Worm (Caenorhabditis elegans) whole organism, L3 larva: ENCODE measurements around the gene spp-9.
A peak's percentile ranks its signal among the peaks of the same experiment; 100 is the strongest.
"Not testable (repeated sequence)": the region's sequence is repeated elsewhere in the genome, so short reads cannot be mapped to it uniquely, and the experiment has no call there.

Source experiments
- R02D3.7 ChIP-seq: fragments of 150-350 bp; optimal IDR thresholded peaks from 2 replicates; lab custom pipeline; 2014; ENCODE audit warnings: missing biosample characterization, missing genetic modification characterization
- ZK546.5 ChIP-seq: sonication (generic microtip); optimal IDR thresholded peaks from 2 replicates; lab custom pipeline; 2017; ENCODE audit warnings: missing biosample characterization, missing genetic modification characterization
- ama-1 ChIP-seq: fragments of 150-350 bp; optimal IDR thresholded peaks from 2 replicates; lab custom pipeline; 2018
- ceh-16 ChIP-seq: sonication (generic microtip); optimal IDR thresholded peaks from 2 replicates; lab custom pipeline; 2017; ENCODE audit warnings: missing biosample characterization, missing genetic modification characterization
- ceh-82 ChIP-seq: fragments of 150-350 bp; optimal IDR thresholded peaks from 2 replicates; lab custom pipeline; 2014; ENCODE audit warnings: missing biosample characterization, missing genetic modification characterization
- ceh-9 ChIP-seq: sonication (generic microtip); optimal IDR thresholded peaks from 2 replicates; lab custom pipeline; 2018; ENCODE audit warnings: missing biosample characterization, missing genetic modification characterization
- daf-12 ChIP-seq: fragments of 150-350 bp; optimal IDR thresholded peaks from 2 replicates; lab custom pipeline; 2014; ENCODE audit warnings: missing biosample characterization, missing genetic modification reagents, missing genetic modification characterization
- egl-27 ChIP-seq: sonication (generic microtip); optimal IDR thresholded peaks from 4 replicates; lab custom pipeline; 2017; ENCODE audit warnings: missing biosample characterization, missing genetic modification reagents, missing genetic modification characterization
- egl-5 ChIP-seq: fragments of 150-350 bp; optimal IDR thresholded peaks from 2 replicates; lab custom pipeline; 2017; ENCODE audit warnings: missing biosample characterization, missing genetic modification reagents, missing genetic modification characterization, inconsistent platforms
- elt-1 ChIP-seq: fragments of 150-350 bp; optimal IDR thresholded peaks from 2 replicates; lab custom pipeline; 2014; ENCODE audit warnings: missing biosample characterization, missing genetic modification characterization
- elt-2 ChIP-seq: sonication (generic microtip); optimal IDR thresholded peaks from 2 replicates; lab custom pipeline; 2016; ENCODE audit warnings: missing genetic modification reagents, mild to moderate bottlenecking, missing genetic modification characterization, missing compliant biosample characterization
- elt-3 ChIP-seq, 3 experiments: fragments of 150-350 bp in 1 of 3; sonication (generic microtip) in 2 of 3; optimal IDR thresholded peaks; 2 replicates in 2 of 3; 4 replicates in 1 of 3; lab custom pipeline; 2014 to 2017; ENCODE audit warnings: missing biosample characterization in 3 of 3, missing genetic modification characterization in 3 of 3
- eor-1 ChIP-seq, 2 experiments: fragments of 150-350 bp; optimal IDR thresholded peaks; 2 replicates each; lab custom pipeline; 2014 to 2018; ENCODE audit warnings: missing biosample characterization in 2 of 2, missing genetic modification characterization in 2 of 2
- fkh-10 ChIP-seq: sonication (generic microtip); optimal IDR thresholded peaks from 2 replicates; lab custom pipeline; 2017; ENCODE audit warnings: missing biosample characterization, missing genetic modification reagents, missing genetic modification characterization
- fos-1 ChIP-seq: fragments of 150-350 bp; optimal IDR thresholded peaks from 2 replicates; lab custom pipeline; 2014; ENCODE audit warnings: missing biosample characterization, missing genetic modification characterization
- hmg-11 ChIP-seq: sonication (generic microtip); optimal IDR thresholded peaks from 2 replicates; lab custom pipeline; 2016; ENCODE audit warnings: missing genetic modification characterization, missing compliant biosample characterization
- jun-1 ChIP-seq: fragments of 150-350 bp; optimal IDR thresholded peaks from 2 replicates; lab custom pipeline; 2014; ENCODE audit warnings: missing biosample characterization, missing genetic modification reagents, missing genetic modification characterization
- lin-15B ChIP-seq: fragments of 150-350 bp; optimal IDR thresholded peaks from 2 replicates; lab custom pipeline; 2014; ENCODE audit warnings: missing biosample characterization, missing genetic modification characterization
- lin-39 ChIP-seq: fragments of 150-350 bp; optimal IDR thresholded peaks from 2 replicates; lab custom pipeline; 2018; ENCODE audit warnings: missing biosample characterization, missing genetic modification reagents, missing genetic modification characterization
- lsy-12 ChIP-seq: sonication (generic microtip); optimal IDR thresholded peaks from 2 replicates; lab custom pipeline; 2016; ENCODE audit warnings: mild to moderate bottlenecking, missing genetic modification characterization, missing compliant biosample characterization
- mdl-1 ChIP-seq: fragments of 150-350 bp; optimal IDR thresholded peaks from 2 replicates; lab custom pipeline; 2014; ENCODE audit warnings: missing biosample characterization, missing genetic modification characterization
- mml-1 ChIP-seq: fragments of 150-350 bp; sonication (generic microtip); optimal IDR thresholded peaks from 3 replicates; lab custom pipeline; 2014; ENCODE audit warnings: missing biosample characterization, missing genetic modification characterization
- nhr-11 ChIP-seq: fragments of 150-350 bp; optimal IDR thresholded peaks from 2 replicates; lab custom pipeline; 2014; ENCODE audit warnings: missing biosample characterization, missing genetic modification characterization
- nhr-12 ChIP-seq: fragments of 150-350 bp; optimal IDR thresholded peaks from 2 replicates; lab custom pipeline; 2014; ENCODE audit warnings: missing biosample characterization, missing genetic modification characterization
- nhr-23 ChIP-seq: fragments of 150-350 bp; optimal IDR thresholded peaks from 2 replicates; lab custom pipeline; 2014; ENCODE audit warnings: missing biosample characterization, missing genetic modification reagents, missing genetic modification characterization
- nhr-237 ChIP-seq: fragments of 150-350 bp; optimal IDR thresholded peaks from 2 replicates; lab custom pipeline; 2014; ENCODE audit warnings: missing biosample characterization, missing genetic modification characterization
- nhr-25 ChIP-seq: sonication (generic microtip); optimal IDR thresholded peaks from 2 replicates; lab custom pipeline; 2017; ENCODE audit warnings: missing biosample characterization, missing genetic modification characterization
- nhr-28 ChIP-seq: fragments of 150-350 bp; optimal IDR thresholded peaks from 2 replicates; lab custom pipeline; 2014; ENCODE audit warnings: missing biosample characterization, missing genetic modification characterization
- nhr-43 ChIP-seq: sonication (generic microtip); optimal IDR thresholded peaks from 2 replicates; lab custom pipeline; 2016; ENCODE audit warnings: mild to moderate bottlenecking, missing genetic modification characterization, missing compliant biosample characterization; ENCODE audit not compliant: poor library complexity, severe bottlenecking
- nhr-77 ChIP-seq: fragments of 150-350 bp; optimal IDR thresholded peaks from 2 replicates; lab custom pipeline; 2014; ENCODE audit warnings: missing biosample characterization, missing genetic modification characterization
- pqm-1 ChIP-seq: fragments of 150-350 bp; optimal IDR thresholded peaks from 2 replicates; lab custom pipeline; 2017; ENCODE audit warnings: missing biosample characterization, missing genetic modification characterization, inconsistent platforms
- skn-1 ChIP-seq: fragments of 150-350 bp; optimal IDR thresholded peaks from 2 replicates; lab custom pipeline; 2014; ENCODE audit warnings: missing biosample characterization, missing genetic modification characterization
- unc-39 ChIP-seq: sonication (generic microtip); optimal IDR thresholded peaks from 4 replicates; lab custom pipeline; 2017; ENCODE audit warnings: missing biosample characterization, missing genetic modification characterization
- zag-1 ChIP-seq: fragments of 150-350 bp; optimal IDR thresholded peaks from 2 replicates; lab custom pipeline; 2014; ENCODE audit warnings: missing biosample characterization, missing genetic modification characterization
- ztf-11 ChIP-seq: fragments of 150-350 bp; optimal IDR thresholded peaks from 2 replicates; lab custom pipeline; 2014; ENCODE audit warnings: missing biosample characterization, missing genetic modification characterization
- ztf-4 ChIP-seq: fragments of 150-350 bp; optimal IDR thresholded peaks from 2 replicates; lab custom pipeline; 2014; ENCODE audit warnings: missing biosample characterization, missing genetic modification characterization

spp-9 gene

ce11 chrX:11487484-11487883, at the start of gene spp-9:
TSS of gene spp-9 (plus strand) at chrX:11487784.
- TF ChIP-seq mml-1 (tag; lab: Kevin White, UChicago) (no peak), daf-12 (tag; lab: Kevin White, UChicago) (no peak), ceh-16 (tag; lab: Kevin White, UChicago) (no peak), elt-3 (tag; optimal IDR thresholded peaks at IDR 0.05; lab: Kevin White, UChicago) (no peak), ceh-82 (tag; lab: Kevin White, UChicago) (no peak), nhr-237 (tag; lab: Kevin White, UChicago) (no peak), egl-27 (tag; lab: Kevin White, UChicago) (no peak), mdl-1 (tag; lab: Kevin White, UChicago) (no peak), nhr-12 (tag; lab: Kevin White, UChicago) (no peak), zag-1 (tag; lab: Kevin White, UChicago) (no peak), fos-1 (tag; lab: Kevin White, UChicago) (no peak), lin-39 (tag; lab: Kevin White, UChicago) (no peak), elt-1 (tag; lab: Kevin White, UChicago) (no peak)

- TF ChIP-seq fkh-10 (GFP tag; lab: Kevin White, UChicago); R02D3.7; nhr-77 (tag; lab: Kevin White, UChicago): not testable (repeated sequence)
These were observed 47.8 kb upstream of the spp-9 start, which contains the start of gene F46C3.7 for ce11 chrX:11439740-11440139. TSS of gene F46C3.7 (plus strand) at chrX:11440040.

ce11 chrX:11446535-11446934, 41.0 kb upstream of the spp-9 start, which contains the start of gene igeg-2:
TSS of gene igeg-2 (minus strand) at chrX:11446635.
- TF ChIP-seq fos-1 (tag; lab: Kevin White, UChicago) = no peak

- TF ChIP-seq nhr-11 (tag; lab: Kevin White, UChicago) (no peak), elt-1 (tag; lab: Kevin White, UChicago) (no peak), lin-15B (no peak), mml-1 (tag; lab: Kevin White, UChicago) (no peak), mdl-1 (tag; lab: Kevin White, UChicago) (no peak), elt-2 (tag; lab: Kevin White, UChicago) (peak; percentile 91), eor-1 (tag; optimal IDR thresholded peaks at IDR 0.05; lab: Kevin White, UChicago) (no peak), ceh-16 (tag; lab: Kevin White, UChicago) (no peak), nhr-12 (tag; lab: Kevin White, UChicago) (no peak), egl-5 (tag; lab: Kevin White, UChicago) (no peak), ama-1 (lab: Kevin White, UChicago) (no peak), unc-39 (tag; lab: Kevin White, UChicago) (no peak), nhr-43 (tag; lab: Kevin White, UChicago) (no peak), ZK546.5 (tag; lab: Kevin White, UChicago) (no peak), nhr-25 (no peak), lsy-12 (tag; lab: Kevin White, UChicago) (no peak), nhr-23 (tag; lab: Kevin White, UChicago) (no peak), elt-3 (tag; optimal IDR thresholded peaks at IDR 0.05; lab: Kevin White, UChicago) (no peak), ceh-82 (tag; lab: Kevin White, UChicago) (no peak), skn-1 (tag; lab: Kevin White, UChicago) (no peak), hmg-11 (tag; lab: Kevin White, UChicago) (no peak), egl-27 (tag; lab: Kevin White, UChicago) (peak; percentile 57), ceh-9 (tag; lab: Kevin White, UChicago) (no peak), pqm-1 (tag; lab: Kevin White, UChicago) (peak; percentile 66), ztf-4 (no peak), nhr-77 (tag; lab: Kevin White, UChicago) (no peak), nhr-237 (tag; lab: Kevin White, UChicago) (no peak), nhr-28 (tag; lab: Kevin White, UChicago) (no peak), ztf-11 (tag; lab: Kevin White, UChicago) (no peak), jun-1 (tag; lab: Kevin White, UChicago) (peak; percentile 25), zag-1 (tag; lab: Kevin White, UChicago) (no peak)
These were observed 39.9 kb upstream of the spp-9 start for ce11 chrX:11447695-11448094.
